Fruit fly (Drosophila melanogaster) whole organism, embryonic: Measurements from ENCODE around the gene CCDC53.

ENCODE experiments used
- CG18262 ChIP-seq: fragments of 200-800 bp; optimal IDR thresholded peaks from 3 replicates; lab custom pipeline; 2019; ENCODE audit warnings: missing biosample characterization, mild to moderate bottlenecking, missing genetic modification characterization, moderate library complexity
- en ChIP-seq: fragments of 200-800 bp; sonication (Bioruptor generic); optimal IDR thresholded peaks from 2 replicates; lab custom pipeline; 2016; ENCODE audit warnings: missing biosample characterization, missing genetic modification characterization
- pros ChIP-seq: fragments of 200-800 bp; sonication (Bioruptor generic); optimal IDR thresholded peaks from 3 replicates; lab custom pipeline; 2019; ENCODE audit warnings: missing biosample characterization, mild to moderate bottlenecking, missing genetic modification characterization, moderate library complexity

- TF ChIP-seq pros (GFP tag; lab: Kevin White, UChicago) (no peak), CG18262 (no peak), en (GFP tag; lab: Kevin White, UChicago) (no peak)
Observed at dm6 chr2L:7992654-7993053, 48.3 kb upstream of the CCDC53 start.
